Fruit fly (Drosophila melanogaster): ENCODE data around the gene CG31495.

Gene CG31495

dm6 chr3R:13793979-13794665 is 45.6 kb downstream of the CG31495 start (continued):
- TF ChIP-seq Hr4 (GFP tag; optimal IDR thresholded peaks at IDR 0.05), result peak; percentile 57
- no peak for TF ChIP-seq spab (GFP tag; optimal IDR thresholded peaks at IDR 0.05)
- no peak for TF ChIP-seq CG11294 (GFP tag; IDR thresholded peaks at IDR 0.05)
- no peak for TF ChIP-seq ss (GFP tag; optimal IDR thresholded peaks at IDR 0.05)
- TF ChIP-seq CG6854 (GFP tag; optimal IDR thresholded peaks at IDR 0.05), result no peak
- TF ChIP-seq Ets21C (GFP tag; optimal IDR thresholded peaks at IDR 0.05), result peak; percentile 72
- no peak for TF ChIP-seq vri (GFP tag; optimal IDR thresholded peaks at IDR 0.05)
- peak; percentile 66 for TF ChIP-seq Blimp-1 (GFP tag; optimal IDR thresholded peaks at IDR 0.05)
- TF ChIP-seq Sox14 (GFP tag; optimal IDR thresholded peaks at IDR 0.05), result peak; percentile 37
- peak; percentile 68 for TF ChIP-seq CG8632 (GFP tag; optimal IDR thresholded peaks at IDR 0.05)
- no peak for TF ChIP-seq CG1621 (tag; optimal IDR thresholded peaks at IDR 0.05)
- no peak for TF ChIP-seq Eip75B (GFP tag; optimal IDR thresholded peaks at IDR 0.05)
- peak; percentile 83 for TF ChIP-seq CG34406 (GFP tag; optimal IDR thresholded peaks at IDR 0.05)
- TF ChIP-seq CG6276 (GFP tag; optimal IDR thresholded peaks at IDR 0.05), result peak; percentile 54
- TF ChIP-seq CG8119 (GFP tag; IDR thresholded peaks at IDR 0.05), result peak; percentile 61; the same call in 1 of the 3 replicates

dm6 chr3R:13793105-13793978 is 46.4 kb downstream of the CG31495 start:
- TF ChIP-seq esn (GFP tag; optimal IDR thresholded peaks at IDR 0.05), result peak; percentile 92
- peak; percentile 88 for TF ChIP-seq topi (GFP tag; optimal IDR thresholded peaks at IDR 0.05)
- TF ChIP-seq CG11294 (GFP tag; IDR thresholded peaks at IDR 0.05), result no peak
- 0 out of 3 replicates have a peak, but pooled peaks have one; percentile 53 for TF ChIP-seq CG6163 (GFP tag; IDR thresholded peaks at IDR 0.05)
- no peak for TF ChIP-seq CG4318 (GFP tag; optimal IDR thresholded peaks at IDR 0.05)
- TF ChIP-seq CG8319 (GFP tag; optimal IDR thresholded peaks at IDR 0.05), result peak; percentile 32
- peak; percentile 61 for TF ChIP-seq CG11902 (GFP tag; optimal IDR thresholded peaks at IDR 0.05)
- TF ChIP-seq CG15336 (GFP tag; IDR thresholded peaks at IDR 0.05), result peak; percentile 70
- TF ChIP-seq CG34406 (GFP tag; optimal IDR thresholded peaks at IDR 0.05), result peak; percentile 55
- peak; percentile 47 for TF ChIP-seq Sox15 (GFP tag; optimal IDR thresholded peaks at IDR 0.05)
- TF ChIP-seq CG3919 (GFP tag; optimal IDR thresholded peaks at IDR 0.05), result peak; percentile 60
- TF ChIP-seq CG11762 (GFP tag; optimal IDR thresholded peaks at IDR 0.05; ENCODE audit: insufficient read depth), result peak; percentile 15
- peak; percentile 46; the same call in 2 of the 3 replicates for TF ChIP-seq CG8119 (GFP tag; IDR thresholded peaks at IDR 0.05)
- peak; percentile 63 for TF ChIP-seq OdsH (GFP tag; optimal IDR thresholded peaks at IDR 0.05)
- no peak for TF ChIP-seq Gug (GFP tag; IDR thresholded peaks at IDR 0.05)
- TF ChIP-seq vri (GFP tag; optimal IDR thresholded peaks at IDR 0.05), result peak; percentile 10
- TF ChIP-seq CG1621 (tag; optimal IDR thresholded peaks at IDR 0.05), result no peak
- TF ChIP-seq CG16779 (tag; optimal IDR thresholded peaks at IDR 0.05), result no peak
- TF ChIP-seq CG8632 (GFP tag; optimal IDR thresholded peaks at IDR 0.05), result peak; percentile 43
- peak; percentile 70 for TF ChIP-seq Eip93F (GFP tag; optimal IDR thresholded peaks at IDR 0.05)
- peak; percentile 86 for TF ChIP-seq cyc (GFP tag; optimal IDR thresholded peaks at IDR 0.05)
- no peak for TF ChIP-seq fd59A (GFP tag; optimal IDR thresholded peaks at IDR 0.05)
- peak; percentile 98 for TF ChIP-seq svp (GFP tag)
- peak; percentile 64 for TF ChIP-seq pdm3 (GFP tag; optimal IDR thresholded peaks at IDR 0.05)
- peak; percentile 25 for TF ChIP-seq CG32006 (GFP tag; optimal IDR thresholded peaks at IDR 0.05)
- TF ChIP-seq CG9139 (GFP tag; optimal IDR thresholded peaks at IDR 0.05), result no peak
- TF ChIP-seq acj6 (GFP tag; optimal IDR thresholded peaks at IDR 0.05), result peak; percentile 77
- TF ChIP-seq eg (GFP tag; IDR thresholded peaks at IDR 0.05), result peak; percentile 34; the same call in 1 of the 3 replicates
- no peak for TF ChIP-seq CG10669 (GFP tag; optimal IDR thresholded peaks at IDR 0.05)
- TF ChIP-seq net (GFP tag; optimal IDR thresholded peaks at IDR 0.05), result no peak
- TF ChIP-seq achi (GFP tag; optimal IDR thresholded peaks at IDR 0.05), result peak; percentile 51
- TF ChIP-seq Sox14 (GFP tag; optimal IDR thresholded peaks at IDR 0.05), result peak; percentile 73
- TF ChIP-seq dac (GFP tag; optimal IDR thresholded peaks at IDR 0.05), result no peak
- no peak for TF ChIP-seq dsx (GFP tag; optimal IDR thresholded peaks at IDR 0.05; ENCODE audit: poor library complexity, severe bottlenecking)
- TF ChIP-seq CG6854 (GFP tag; optimal IDR thresholded peaks at IDR 0.05), result no peak
- TF ChIP-seq ss (GFP tag; optimal IDR thresholded peaks at IDR 0.05), result no peak
- TF ChIP-seq Hr38 (GFP tag; optimal IDR thresholded peaks at IDR 0.05), result no peak
- no peak for TF ChIP-seq CG6808 (GFP tag; optimal IDR thresholded peaks at IDR 0.05)
- peak; percentile 88 for TF ChIP-seq Hr39 (GFP tag; optimal IDR thresholded peaks at IDR 0.05)
